Worm (Caenorhabditis elegans): ENCODE data around the gene F07H5.13.

The F07H5.13 gene

ce11 chrII:8789828-8790558 lies at the start of gene F07H5.13:
Gene F07H5.13, plus strand, starts transcription at chrII:8790557.
- peak; percentile 53 for TF ChIP-seq W03F9.2 (tag; optimal IDR thresholded peaks at IDR 0.05)
- no peak for TF ChIP-seq him-1 (tag; optimal IDR thresholded peaks at IDR 0.05)
- TF ChIP-seq dao-5 (tag; optimal IDR thresholded peaks at IDR 0.05), result no peak

ce11 chrII:8741277-8741676 lies 49.1 kb upstream of the F07H5.13 start:
- TF ChIP-seq W03F9.2 (tag; optimal IDR thresholded peaks at IDR 0.05), result no peak
- no peak for TF ChIP-seq him-1 (tag; optimal IDR thresholded peaks at IDR 0.05)
- no peak for TF ChIP-seq dao-5 (tag; optimal IDR thresholded peaks at IDR 0.05)

- no peak for TF ChIP-seq W03F9.2 (tag; optimal IDR thresholded peaks at IDR 0.05)
- no peak for TF ChIP-seq him-1 (tag; optimal IDR thresholded peaks at IDR 0.05)
- no peak for TF ChIP-seq dao-5 (tag; optimal IDR thresholded peaks at IDR 0.05)
Measured at ce11 chrII:8742006-8742847, 48.1 kb upstream of the F07H5.13 start.

DNA sequence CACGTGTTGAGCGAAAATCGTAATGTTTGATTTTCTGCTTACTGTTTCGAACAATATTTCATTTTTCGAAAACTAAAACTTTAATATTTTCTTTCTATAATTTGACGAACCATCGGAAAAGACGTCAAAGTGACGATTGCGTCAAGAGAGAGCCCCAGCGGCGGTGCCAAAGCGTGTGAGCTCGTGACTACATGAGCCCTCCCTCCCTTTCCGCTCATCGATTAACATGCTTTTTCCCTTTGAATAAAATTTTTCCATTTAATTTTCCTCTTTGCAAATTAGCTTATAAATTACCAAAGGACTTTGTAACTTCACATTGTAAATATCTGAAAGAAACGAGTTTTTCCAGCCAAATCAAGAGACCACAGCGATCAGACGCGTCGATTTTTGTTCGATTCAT lies 47.4 kb upstream of the F07H5.13 start:
- no peak for TF ChIP-seq him-1 (tag; optimal IDR thresholded peaks at IDR 0.05)
- TF ChIP-seq W03F9.2 (tag; optimal IDR thresholded peaks at IDR 0.05), result no peak
- no peak for TF ChIP-seq dao-5 (tag; optimal IDR thresholded peaks at IDR 0.05)

DNA sequence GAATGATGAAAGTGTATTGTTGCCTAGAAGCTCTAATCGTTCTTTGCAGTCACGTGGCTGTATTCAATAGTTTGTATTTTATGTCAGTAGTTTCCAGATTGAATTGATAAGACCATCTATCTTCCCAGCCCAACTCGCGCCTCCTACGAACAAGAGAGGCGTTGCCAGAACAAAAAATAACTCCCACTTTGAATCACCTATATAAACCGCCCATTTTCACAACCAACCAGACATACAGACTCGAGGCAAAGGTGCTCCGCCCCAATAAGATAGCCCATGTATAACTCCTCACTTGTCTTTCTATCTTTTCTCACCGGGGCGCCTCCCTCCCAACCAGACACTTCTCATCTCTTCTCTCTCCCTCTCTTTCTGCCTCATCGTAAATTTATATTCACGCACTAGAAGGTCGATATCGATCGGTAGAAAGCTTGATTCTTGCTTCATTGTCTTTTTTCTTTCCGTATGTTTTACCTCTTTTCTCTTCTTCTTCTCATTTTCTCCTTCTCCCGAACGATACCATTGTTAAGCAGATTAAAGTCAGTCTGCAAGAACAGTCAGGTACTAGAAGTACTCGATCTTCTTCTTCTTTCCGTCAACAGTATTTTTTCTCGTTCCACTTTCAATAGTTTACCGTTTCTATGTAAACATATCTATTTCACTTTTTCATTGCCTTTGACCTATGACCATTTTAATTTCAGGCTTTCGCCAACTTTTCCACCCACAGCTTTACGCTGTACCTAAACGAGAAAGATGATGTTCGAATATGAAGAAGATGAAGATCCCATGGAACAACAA lies 46.8 kb upstream of the F07H5.13 start, which contains the start of gene mak-1:
Gene mak-1 (plus strand): TSS at position 693 of the 795 bp plus-strand sequence.
- TF ChIP-seq dao-5 (tag; optimal IDR thresholded peaks at IDR 0.05) (no peak), him-1 (tag; optimal IDR thresholded peaks at IDR 0.05) (no peak), W03F9.2 (tag; optimal IDR thresholded peaks at IDR 0.05) (no peak)

DNA sequence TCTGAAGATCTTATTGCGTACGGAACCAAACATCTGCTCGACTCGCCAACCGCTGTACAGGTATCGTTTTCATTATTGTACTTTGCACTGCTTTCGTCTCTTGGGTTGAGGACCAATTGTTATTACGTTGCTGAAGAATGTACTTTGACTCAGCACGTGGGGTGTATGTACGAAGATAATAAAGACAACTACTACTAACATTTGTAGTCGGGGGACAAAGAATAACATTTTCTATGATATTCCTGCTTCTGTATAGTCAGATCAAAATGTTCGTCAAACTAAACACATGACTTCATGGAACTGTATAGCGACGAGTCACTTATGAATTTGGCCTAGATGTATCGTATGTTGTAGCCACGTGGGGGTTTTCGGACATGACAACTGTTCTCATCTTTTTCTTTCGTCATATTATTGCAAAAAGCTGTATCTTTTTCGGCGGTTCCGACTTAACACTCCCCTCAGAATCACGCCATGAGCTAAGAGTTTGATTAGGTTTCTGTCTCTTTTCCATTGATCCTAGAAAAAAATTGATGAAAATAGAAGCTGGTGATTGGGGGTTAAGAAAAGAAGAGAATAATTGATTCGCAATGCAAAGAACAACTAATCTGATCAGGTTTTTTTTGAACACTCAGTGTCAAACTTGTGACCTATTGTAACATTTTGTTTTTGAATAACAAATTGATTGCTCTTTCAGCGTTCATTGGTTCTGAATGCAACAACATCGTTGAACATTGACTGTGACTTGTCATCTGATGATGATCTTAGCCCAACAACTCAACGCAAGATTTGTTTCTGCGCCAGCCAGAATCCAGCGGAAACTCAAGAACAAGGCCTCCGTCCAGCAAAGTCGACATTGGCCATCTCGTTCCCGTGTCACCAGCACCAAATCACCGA lies 45.6 kb upstream of the F07H5.13 start:
- no peak for TF ChIP-seq him-1 (tag; optimal IDR thresholded peaks at IDR 0.05)
- no peak for TF ChIP-seq dao-5 (tag; optimal IDR thresholded peaks at IDR 0.05)
- no peak for TF ChIP-seq W03F9.2 (tag; optimal IDR thresholded peaks at IDR 0.05)

DNA sequence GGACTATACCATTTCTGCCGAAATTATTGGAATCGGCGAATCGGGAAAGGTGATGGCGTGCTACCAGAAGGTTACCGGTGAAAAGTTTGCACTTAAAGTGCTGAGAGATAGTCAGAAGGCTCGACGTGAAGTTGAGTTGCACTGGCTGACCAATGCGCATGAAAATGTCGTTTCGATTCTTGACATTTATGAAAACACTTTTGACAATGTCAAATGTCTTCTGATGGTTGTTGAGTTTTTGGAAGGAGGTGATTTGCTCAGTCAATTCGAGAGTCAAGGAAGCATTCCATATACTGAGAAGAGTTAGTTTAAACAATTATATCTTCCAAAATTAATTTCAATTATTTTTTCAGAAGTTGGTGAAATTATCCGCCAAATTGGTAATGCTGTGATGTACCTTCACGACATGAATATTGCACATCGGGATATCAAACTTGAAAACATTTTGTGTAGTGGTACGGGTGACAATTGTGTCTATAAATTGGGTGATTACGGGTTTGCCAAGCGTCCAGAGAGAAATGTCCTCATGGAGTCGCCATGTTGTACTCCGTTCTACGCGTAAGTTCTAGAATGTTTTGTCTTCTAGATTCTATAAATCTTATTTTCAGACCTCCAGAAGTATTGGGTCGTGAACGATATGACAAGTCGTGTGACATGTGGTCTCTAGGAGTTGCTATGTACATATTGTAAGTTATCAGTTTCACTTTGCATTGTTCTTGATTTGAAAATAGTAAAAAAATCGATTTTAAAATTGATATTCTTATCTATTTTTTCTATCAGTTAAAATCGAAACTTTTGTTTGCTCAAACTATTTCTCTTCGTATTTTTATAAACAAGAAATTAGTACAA lies 44.7 kb upstream of the F07H5.13 start:
- TF ChIP-seq W03F9.2 (tag; optimal IDR thresholded peaks at IDR 0.05) (no peak), dao-5 (tag; optimal IDR thresholded peaks at IDR 0.05) (no peak), him-1 (tag; optimal IDR thresholded peaks at IDR 0.05) (no peak)

- TF ChIP-seq dao-5 (tag; optimal IDR thresholded peaks at IDR 0.05), result no peak
- TF ChIP-seq W03F9.2 (tag; optimal IDR thresholded peaks at IDR 0.05), result no peak
- TF ChIP-seq him-1 (tag; optimal IDR thresholded peaks at IDR 0.05), result no peak
Measured at ce11 chrII:8746298-8746775, 44.0 kb upstream of the F07H5.13 start.

DNA sequence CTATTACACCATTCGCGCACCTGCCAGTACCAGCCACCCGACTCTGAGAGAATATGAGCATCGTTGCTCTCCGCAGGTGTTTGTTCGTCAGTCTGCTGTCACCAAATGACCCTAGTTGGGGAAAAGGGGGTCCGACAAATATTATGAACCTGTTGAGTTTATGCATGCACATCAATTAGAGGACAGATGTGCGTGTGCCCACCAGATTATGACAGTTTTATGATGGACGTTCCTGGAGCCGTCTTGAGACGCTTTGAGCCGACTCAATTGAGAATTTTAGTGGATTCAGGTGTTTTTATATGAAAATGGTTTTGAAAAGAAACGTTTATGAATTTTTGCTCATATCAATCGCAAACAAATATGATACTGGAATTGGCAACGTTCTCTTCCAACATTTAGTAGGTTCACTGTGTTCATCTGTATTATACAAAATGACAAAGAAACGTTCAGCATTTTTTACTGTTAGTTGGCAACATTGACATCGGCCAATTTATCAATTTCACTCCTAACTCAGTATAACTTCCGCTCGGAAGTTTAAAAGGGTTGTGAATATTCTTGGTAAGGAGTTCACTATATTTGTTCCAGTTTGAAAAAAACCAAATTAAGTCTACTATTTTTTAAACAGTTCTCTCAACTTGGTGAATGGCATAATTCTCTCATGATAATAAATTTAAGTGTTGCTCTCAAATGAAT lies 43.0 kb upstream of the F07H5.13 start:
- TF ChIP-seq dao-5 (tag; optimal IDR thresholded peaks at IDR 0.05) (no peak), W03F9.2 (tag; optimal IDR thresholded peaks at IDR 0.05) (no peak), him-1 (tag; optimal IDR thresholded peaks at IDR 0.05) (peak; percentile 2)

DNA sequence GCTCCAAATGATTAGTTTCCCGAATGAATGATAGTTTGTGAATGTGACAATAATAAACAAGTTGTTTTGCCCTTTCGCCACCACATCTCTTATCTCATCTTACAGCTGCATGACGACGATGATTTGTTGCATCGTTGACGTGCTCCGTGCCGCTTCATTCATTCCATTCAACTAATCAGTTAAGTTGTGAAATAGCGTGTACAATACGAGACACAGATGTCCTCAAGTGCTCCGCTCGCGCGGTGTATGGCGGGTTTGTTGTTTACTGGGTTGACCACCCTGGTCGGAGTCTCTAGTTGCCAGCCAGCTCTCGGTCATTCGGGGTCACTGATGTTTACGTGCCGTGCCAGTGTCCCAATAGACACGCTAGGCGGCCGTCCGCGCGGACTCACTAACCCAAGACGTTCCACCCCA lies 42.4 kb upstream of the F07H5.13 start:
- TF ChIP-seq him-1 (tag; optimal IDR thresholded peaks at IDR 0.05) (no peak), W03F9.2 (tag; optimal IDR thresholded peaks at IDR 0.05) (no peak)

ce11 chrII:8748638-8749037 lies 41.7 kb upstream of the F07H5.13 start:
- TF ChIP-seq him-1 (tag; optimal IDR thresholded peaks at IDR 0.05) (no peak), dao-5 (tag; optimal IDR thresholded peaks at IDR 0.05) (no peak)
